Worm (Caenorhabditis elegans) whole organism, L2 larva: ENCODE data around the gene klp-12.

Experiments
- C34F6.9 ChIP-seq: fragments of 150-350 bp; optimal IDR thresholded peaks from 2 replicates; lab custom pipeline; 2014; ENCODE audit warnings: missing biosample characterization, missing genetic modification characterization
- F13H6.1 ChIP-seq: sonication (generic microtip); optimal IDR thresholded peaks from 2 replicates; lab custom pipeline; 2016; ENCODE audit warnings: missing genetic modification characterization, missing compliant biosample characterization
- R02D3.7 ChIP-seq: fragments of 150-350 bp; optimal IDR thresholded peaks from 2 replicates; lab custom pipeline; 2014; ENCODE audit warnings: missing biosample characterization, missing genetic modification characterization
- Y55F3AM.14 ChIP-seq: fragments of 200-800 bp; sonication (Bioruptor generic); optimal IDR thresholded peaks from 2 replicates; lab custom pipeline; 2018; ENCODE audit warnings: mild to moderate bottlenecking, missing genetic modification characterization, missing compliant biosample characterization
- ZK546.5 ChIP-seq: sonication (generic microtip); optimal IDR thresholded peaks from 2 replicates; lab custom pipeline; 2017; ENCODE audit warnings: missing biosample characterization, missing genetic modification characterization
- alr-1 ChIP-seq: fragments of 150-350 bp; optimal IDR thresholded peaks from 2 replicates; lab custom pipeline; 2014; ENCODE audit warnings: missing biosample characterization, missing genetic modification characterization
- aly-2 ChIP-seq: fragments of 150-350 bp; optimal IDR thresholded peaks from 2 replicates; lab custom pipeline; 2014; ENCODE audit warnings: missing biosample characterization, missing genetic modification characterization
- ama-1 ChIP-seq: fragments of 150-350 bp; optimal IDR thresholded peaks from 2 replicates; lab custom pipeline; 2018; ENCODE audit warnings: inconsistent platforms
- blmp-1 ChIP-seq: sonication (generic microtip); optimal IDR thresholded peaks from 2 replicates; lab custom pipeline; 2017; ENCODE audit warnings: missing genetic modification characterization, mild to moderate bottlenecking, missing compliant biosample characterization, antibody characterized with exemption, moderate library complexity; ENCODE audit not compliant: insufficient read depth
- ceh-16 ChIP-seq: fragments of 150-350 bp; optimal IDR thresholded peaks from 2 replicates; lab custom pipeline; 2014; ENCODE audit warnings: missing biosample characterization, missing genetic modification characterization
- ceh-82 ChIP-seq: fragments of 150-350 bp; optimal IDR thresholded peaks from 2 replicates; lab custom pipeline; 2014; ENCODE audit warnings: missing biosample characterization, missing genetic modification characterization
- crh-2 ChIP-seq: sonication (generic microtip); optimal IDR thresholded peaks from 2 replicates; lab custom pipeline; 2017; ENCODE audit warnings: missing biosample characterization, missing genetic modification characterization
- dmd-4 ChIP-seq: sonication (generic microtip); optimal IDR thresholded peaks from 2 replicates; lab custom pipeline; 2017; ENCODE audit warnings: missing biosample characterization, missing genetic modification characterization
- egl-27 ChIP-seq: sonication (generic microtip); optimal IDR thresholded peaks from 3 replicates; lab custom pipeline; 2017; ENCODE audit warnings: missing biosample characterization, missing genetic modification reagents, missing genetic modification characterization
- elt-1 ChIP-seq: fragments of 150-350 bp; optimal IDR thresholded peaks from 2 replicates; lab custom pipeline; 2014; ENCODE audit warnings: missing biosample characterization, missing genetic modification characterization
- elt-3 ChIP-seq: sonication (generic microtip); optimal IDR thresholded peaks from 2 replicates; lab custom pipeline; 2017; ENCODE audit warnings: missing biosample characterization, missing genetic modification characterization
- fos-1 ChIP-seq: fragments of 150-350 bp; optimal IDR thresholded peaks from 2 replicates; lab custom pipeline; 2014; ENCODE audit warnings: missing biosample characterization, missing genetic modification characterization
- gmeb-1 ChIP-seq: fragments of 150-350 bp; optimal IDR thresholded peaks from 2 replicates; lab custom pipeline; 2014; ENCODE audit warnings: missing biosample characterization, missing genetic modification characterization
- lin-11 ChIP-seq: fragments of 150-350 bp; sonication (generic microtip); optimal IDR thresholded peaks from 2 replicates; lab custom pipeline; 2014; ENCODE audit warnings: missing biosample characterization, missing genetic modification characterization, inconsistent platforms, mixed read lengths
- lin-13 ChIP-seq: fragments of 150-350 bp; optimal IDR thresholded peaks from 2 replicates; lab custom pipeline; 2014; ENCODE audit warnings: missing biosample characterization, missing genetic modification reagents, missing genetic modification characterization
- lin-39 ChIP-seq: fragments of 150-350 bp; optimal IDR thresholded peaks from 2 replicates; lab custom pipeline; 2014; ENCODE audit warnings: missing biosample characterization, missing genetic modification reagents, missing genetic modification characterization
- lsy-2 ChIP-seq, 2 experiments: fragments of 150-350 bp in 1 of 2; sonication (generic microtip) in 1 of 2; optimal IDR thresholded peaks; 2 replicates each; lab custom pipeline; 2014 to 2017; ENCODE audit warnings: missing biosample characterization in 2 of 2, missing genetic modification characterization in 2 of 2
- mab-5 ChIP-seq: fragments of 150-350 bp; optimal IDR thresholded peaks from 2 replicates; lab custom pipeline; 2014; ENCODE audit warnings: missing biosample characterization, missing genetic modification characterization
- mbf-1 ChIP-seq: sonication (generic microtip); optimal IDR thresholded peaks from 2 replicates; lab custom pipeline; 2017; ENCODE audit warnings: missing biosample characterization, missing genetic modification characterization
- mdl-1 ChIP-seq, 2 experiments: fragments of 150-350 bp in 1 of 2; sonication (generic microtip) in 1 of 2; optimal IDR thresholded peaks; 2 replicates each; lab custom pipeline; 2017; ENCODE audit warnings: missing biosample characterization in 2 of 2, missing genetic modification characterization in 2 of 2
- nhr-10 ChIP-seq: sonication (generic microtip); optimal IDR thresholded peaks from 2 replicates; lab custom pipeline; 2017; ENCODE audit warnings: missing biosample characterization, missing genetic modification characterization
- nhr-11 ChIP-seq: fragments of 150-350 bp; optimal IDR thresholded peaks from 2 replicates; lab custom pipeline; 2014; ENCODE audit warnings: missing biosample characterization, missing genetic modification characterization
- nhr-12 ChIP-seq: fragments of 150-350 bp; optimal IDR thresholded peaks from 2 replicates; lab custom pipeline; 2014; ENCODE audit warnings: missing biosample characterization, missing genetic modification characterization
- nhr-129 ChIP-seq: fragments of 150-350 bp; optimal IDR thresholded peaks from 2 replicates; lab custom pipeline; 2014; ENCODE audit warnings: missing biosample characterization, missing genetic modification characterization
- nhr-21 ChIP-seq: fragments of 150-350 bp; optimal IDR thresholded peaks from 2 replicates; lab custom pipeline; 2014; ENCODE audit warnings: missing biosample characterization, missing genetic modification characterization
- nhr-23 ChIP-seq: fragments of 150-350 bp; optimal IDR thresholded peaks from 2 replicates; lab custom pipeline; 2014; ENCODE audit warnings: missing biosample characterization, missing genetic modification reagents, missing genetic modification characterization
- nhr-237 ChIP-seq: fragments of 150-350 bp; optimal IDR thresholded peaks from 2 replicates; lab custom pipeline; 2014; ENCODE audit warnings: missing biosample characterization, missing genetic modification characterization
- nhr-25 ChIP-seq: fragments of 150-350 bp; sonication (generic microtip); optimal IDR thresholded peaks from 3 replicates; lab custom pipeline; 2014; ENCODE audit warnings: missing biosample characterization, missing genetic modification characterization
- nhr-6 ChIP-seq: fragments of 150-350 bp; optimal IDR thresholded peaks from 2 replicates; lab custom pipeline; 2014; ENCODE audit warnings: missing biosample characterization, missing genetic modification characterization
- nhr-77 ChIP-seq: fragments of 150-350 bp; optimal IDR thresholded peaks from 2 replicates; lab custom pipeline; 2014; ENCODE audit warnings: missing biosample characterization, missing genetic modification characterization
- peb-1 ChIP-seq: fragments of 150-350 bp; optimal IDR thresholded peaks from 2 replicates; lab custom pipeline; 2014; ENCODE audit warnings: missing biosample characterization, missing genetic modification characterization
- sem-4 ChIP-seq: fragments of 150-350 bp; optimal IDR thresholded peaks from 2 replicates; lab custom pipeline; 2014; ENCODE audit warnings: missing biosample characterization, missing genetic modification reagents, missing genetic modification characterization
- skn-1 ChIP-seq: sonication (generic microtip); optimal IDR thresholded peaks from 2 replicates; lab custom pipeline; 2017; ENCODE audit warnings: missing biosample characterization, missing genetic modification characterization
- sma-3 ChIP-seq: sonication (generic microtip); optimal IDR thresholded peaks from 2 replicates; lab custom pipeline; 2016; ENCODE audit warnings: missing genetic modification reagents, missing genetic modification characterization, missing compliant biosample characterization
- sma-9 ChIP-seq, 2 experiments: fragments of 150-350 bp in 1 of 2; sonication (generic microtip) in 1 of 2; optimal IDR thresholded peaks; 2 replicates each; lab custom pipeline; 2014 to 2016; ENCODE audit warnings: missing genetic modification characterization in 2 of 2, mild to moderate bottlenecking in 1 of 2, missing biosample characterization in 1 of 2, missing compliant biosample characterization in 1 of 2, missing genetic modification reagents in 1 of 2, moderate library complexity in 1 of 2
- snpc-4 ChIP-seq: fragments of 150-350 bp; optimal IDR thresholded peaks from 2 replicates; lab custom pipeline; 2014; ENCODE audit warnings: missing biosample characterization, missing genetic modification characterization
- unc-39 ChIP-seq: fragments of 150-350 bp; optimal IDR thresholded peaks from 2 replicates; lab custom pipeline; 2014; ENCODE audit warnings: missing biosample characterization, missing genetic modification characterization
- unc-55 ChIP-seq: fragments of 150-350 bp; sonication (generic microtip); optimal IDR thresholded peaks from 3 replicates; lab custom pipeline; 2014; ENCODE audit warnings: missing biosample characterization, missing genetic modification reagents, missing genetic modification characterization
- unc-62 ChIP-seq: fragments of 150-350 bp; optimal IDR thresholded peaks from 2 replicates; lab custom pipeline; 2014; ENCODE audit warnings: missing biosample characterization, missing genetic modification reagents, missing genetic modification characterization
- zag-1 ChIP-seq: fragments of 150-350 bp; optimal IDR thresholded peaks from 2 replicates; lab custom pipeline; 2014; ENCODE audit warnings: missing biosample characterization, missing genetic modification characterization
- ztf-1 ChIP-seq: fragments of 200-800 bp; sonication (Bioruptor generic); conservative IDR thresholded peaks from 2 replicates; pipeline ENCODE4 v1.3.6; 2022; ENCODE audit warnings: missing genetic modification characterization, missing compliant biosample characterization
- ztf-11 ChIP-seq: sonication (generic microtip); optimal IDR thresholded peaks from 2 replicates; lab custom pipeline; 2017; ENCODE audit warnings: missing biosample characterization, missing genetic modification characterization
- ztf-4 ChIP-seq: fragments of 150-350 bp; optimal IDR thresholded peaks from 2 replicates; lab custom pipeline; 2014; ENCODE audit warnings: missing biosample characterization, missing genetic modification characterization

The klp-12 gene

DNA sequence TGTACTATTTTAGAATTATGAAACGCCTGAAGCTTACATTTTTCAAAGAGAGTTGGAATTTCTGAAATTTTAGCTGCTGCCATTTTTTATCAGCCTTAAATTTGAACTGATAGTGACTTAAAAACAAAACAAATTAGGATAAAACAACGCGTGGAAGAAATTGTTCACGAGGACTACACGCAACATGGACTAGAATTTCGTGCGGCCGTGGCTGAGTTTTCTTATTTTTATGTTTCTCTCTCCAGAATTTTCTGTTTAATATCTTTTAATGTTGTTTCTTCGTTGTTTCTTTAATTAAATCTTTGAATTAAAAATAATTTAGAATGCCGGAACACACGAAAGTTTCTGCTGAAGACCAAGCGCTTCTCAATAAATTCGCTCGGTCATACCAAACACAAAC is 44.8 kb downstream of the klp-12 start, which contains the start of the genes B0035.3, B0035.22 and pfd-4:
Gene B0035.3 (minus strand): TSS at position 114 of the 400 bp plus-strand sequence.
Gene B0035.22 (plus strand): TSS at position 269 of the 400 bp plus-strand sequence.
Gene pfd-4 (plus strand): TSS at position 323 of the 400 bp plus-strand sequence.
- TF ChIP-seq gmeb-1 (tag; lab: Kevin White, UChicago) (peak; percentile 38), aly-2 (tag; lab: Kevin White, UChicago) (no peak), elt-1 (tag; lab: Kevin White, UChicago) (no peak), unc-55 (GFP tag; lab: Kevin White, UChicago) (peak; percentile 76), nhr-6 (no peak), ztf-4 (tag; lab: Kevin White, UChicago) (no peak), nhr-129 (tag; lab: Kevin White, UChicago) (no peak), dmd-4 (tag; lab: Kevin White, UChicago) (no peak), ZK546.5 (tag; lab: Kevin White, UChicago) (no peak), sem-4 (peak; percentile 53), lin-39 (tag; lab: Kevin White, UChicago) (no peak), R02D3.7 (tag; lab: Kevin White, UChicago) (no peak), zag-1 (tag; lab: Kevin White, UChicago) (no peak), lsy-2 (tag; optimal IDR thresholded peaks at IDR 0.05; lab: Kevin White, UChicago) (peak; percentile 1 to 79), lin-11 (tag; lab: Kevin White, UChicago) (no peak), ztf-11 (no peak), peb-1 (no peak), unc-62 (no peak), nhr-25 (tag; lab: Kevin White, UChicago) (no peak), skn-1 (tag; lab: Kevin White, UChicago) (no peak), fos-1 (no peak), nhr-11 (tag; lab: Kevin White, UChicago) (no peak), nhr-237 (no peak), lin-13 (GFP tag; lab: Kevin White, UChicago) (peak; percentile 36), snpc-4 (tag; lab: Kevin White, UChicago) (no peak), F13H6.1 (peak; percentile 50), crh-2 (tag; lab: Kevin White, UChicago) (peak; percentile 72), elt-3 (tag; lab: Kevin White, UChicago) (no peak), alr-1 (no peak), nhr-10 (tag; lab: Kevin White, UChicago) (no peak), sma-3 (peak; percentile 53), nhr-12 (no peak), sma-9 (GFP tag; optimal IDR thresholded peaks at IDR 0.05; lab: Kevin White, UChicago) (peak; percentile 66), sma-9 (tag; optimal IDR thresholded peaks at IDR 0.05; lab: Kevin White, UChicago) (no peak), mab-5 (tag; lab: Kevin White, UChicago) (no peak), nhr-23 (tag; lab: Kevin White, UChicago) (no peak), mbf-1 (tag; lab: Kevin White, UChicago) (no peak), unc-39 (tag; lab: Kevin White, UChicago) (no peak), Y55F3AM.14 (GFP tag; lab: Kevin White, UChicago) (no peak), egl-27 (tag; lab: Kevin White, UChicago) (no peak), nhr-21 (tag; lab: Kevin White, UChicago) (no peak), mdl-1 (tag; optimal IDR thresholded peaks at IDR 0.05; lab: Kevin White, UChicago) (no peak), ztf-1 (no peak), ceh-16 (tag; lab: Kevin White, UChicago) (no peak), blmp-1 (no peak), ama-1 (lab: Kevin White, UChicago) (no peak), nhr-77 (tag; lab: Kevin White, UChicago) (no peak), ceh-82 (tag; lab: Kevin White, UChicago) (no peak), C34F6.9 (peak; percentile 73)
